Worm (Caenorhabditis elegans): ENCODE results near the gene cec-2.

The cec-2 gene

DNA sequence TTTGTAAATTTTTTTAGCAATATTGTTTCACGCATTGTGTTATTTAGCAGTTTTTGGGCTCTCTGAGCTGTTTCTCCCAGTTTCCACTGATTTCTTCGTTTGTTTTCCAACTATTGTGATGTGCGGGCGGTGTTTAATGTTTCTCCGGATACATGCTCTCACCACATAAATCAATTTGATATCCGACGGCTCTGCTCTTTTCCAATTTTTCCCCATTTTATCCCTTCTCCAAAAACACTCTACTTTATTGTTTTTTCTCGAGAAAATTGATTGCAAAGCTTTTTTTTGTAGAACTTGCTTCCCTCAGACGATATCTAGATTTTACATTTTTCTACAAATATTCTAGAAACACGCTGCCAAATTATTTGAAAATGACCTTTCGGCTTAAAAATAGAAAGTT is 45.0 kb downstream of the cec-2 start:
- TF ChIP-seq mab-5 (tag; optimal IDR thresholded peaks at IDR 0.05): no peak
- TF ChIP-seq ceh-82 (tag; optimal IDR thresholded peaks at IDR 0.05): no peak
- TF ChIP-seq ZK546.5 (tag; optimal IDR thresholded peaks at IDR 0.05): no peak
- TF ChIP-seq mdl-1 (tag; optimal IDR thresholded peaks at IDR 0.05): no peak
- no peak for TF ChIP-seq lin-39 (tag; optimal IDR thresholded peaks at IDR 0.05)
- no peak for TF ChIP-seq unc-62 (GFP tag; optimal IDR thresholded peaks at IDR 0.05)
- no peak for TF ChIP-seq fos-1 (tag; optimal IDR thresholded peaks at IDR 0.05)

DNA sequence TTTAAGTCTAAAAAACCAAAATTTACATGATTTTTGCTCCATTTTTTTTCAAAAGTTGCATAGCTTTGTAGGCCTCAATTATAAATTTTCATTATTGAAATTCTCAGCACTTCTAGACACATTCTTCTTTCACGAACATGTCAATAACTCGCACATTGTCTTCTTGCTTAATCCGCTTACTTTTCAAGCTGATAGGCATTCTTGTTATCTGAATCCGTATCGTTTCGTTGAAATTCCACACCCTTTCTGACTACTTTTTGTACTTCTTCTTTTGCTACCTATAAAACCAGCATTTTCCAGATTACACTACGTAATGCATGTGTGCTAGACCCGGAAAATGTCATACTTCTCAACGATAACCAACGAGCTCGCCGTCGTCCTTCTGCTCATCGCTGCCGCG is 45.8 kb downstream of the cec-2 start, which contains the start of gene W09G12.9:
Gene W09G12.9, plus strand, starts transcription at position 301 of the 400 bp plus-strand sequence.
- TF ChIP-seq nhr-11 (tag; optimal IDR thresholded peaks at IDR 0.05): no peak
- no peak for TF ChIP-seq crh-2 (tag; optimal IDR thresholded peaks at IDR 0.05)
- no peak for TF ChIP-seq lin-11 (tag; optimal IDR thresholded peaks at IDR 0.05)
- no peak for TF ChIP-seq sma-3 (GFP tag; optimal IDR thresholded peaks at IDR 0.05)
- TF ChIP-seq ZK546.5 (tag; optimal IDR thresholded peaks at IDR 0.05): no peak
- TF ChIP-seq nhr-129 (tag; optimal IDR thresholded peaks at IDR 0.05): no peak
- TF ChIP-seq elt-1 (tag; optimal IDR thresholded peaks at IDR 0.05): no peak
- TF ChIP-seq ztf-1 (GFP tag; conservative IDR thresholded peaks at IDR 0.05): no peak
- no peak for TF ChIP-seq ztf-11 (tag; optimal IDR thresholded peaks at IDR 0.05)

DNA sequence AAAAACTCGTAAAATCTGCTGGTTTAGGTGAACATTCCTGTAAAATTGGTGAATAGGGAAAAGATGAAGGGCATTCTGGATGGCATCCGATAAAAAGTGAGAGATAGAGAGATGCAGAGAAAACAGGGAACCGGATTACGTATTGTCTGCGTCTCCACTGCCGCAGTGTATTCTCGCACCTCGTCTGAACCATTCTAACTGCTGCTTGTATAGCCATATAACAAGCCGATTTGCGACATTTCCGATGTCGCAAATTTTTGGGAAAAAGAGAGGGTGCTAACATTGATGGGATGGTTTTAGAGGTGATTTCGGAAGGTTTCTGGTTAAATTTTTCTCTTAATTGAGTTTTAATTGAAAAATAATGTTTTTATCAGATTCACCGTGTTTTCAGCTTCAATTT is 50.7 kb downstream of the cec-2 start, which contains the start of gene W09G12.10:
Gene W09G12.10, minus strand, starts transcription at position 121 of the 400 bp plus-strand sequence.
- no peak for TF ChIP-seq elt-1 (tag; optimal IDR thresholded peaks at IDR 0.05)
- no peak for TF ChIP-seq sem-4 (tag; optimal IDR thresholded peaks at IDR 0.05)
- no peak for TF ChIP-seq dmd-4 (tag; optimal IDR thresholded peaks at IDR 0.05)
- no peak for TF ChIP-seq ztf-4 (tag; optimal IDR thresholded peaks at IDR 0.05)
- peak; percentile 22 for TF ChIP-seq peb-1 (tag; optimal IDR thresholded peaks at IDR 0.05)
- TF ChIP-seq nhr-25 (tag; optimal IDR thresholded peaks at IDR 0.05): peak; percentile 5
- TF ChIP-seq unc-39 (tag; optimal IDR thresholded peaks at IDR 0.05): no peak
- no peak for TF ChIP-seq zag-1 (tag; optimal IDR thresholded peaks at IDR 0.05)
- TF ChIP-seq alr-1 (tag; optimal IDR thresholded peaks at IDR 0.05): no peak
- no peak for TF ChIP-seq snpc-4 (tag; optimal IDR thresholded peaks at IDR 0.05)
- no peak for TF ChIP-seq mbf-1 (tag; optimal IDR thresholded peaks at IDR 0.05)

DNA sequence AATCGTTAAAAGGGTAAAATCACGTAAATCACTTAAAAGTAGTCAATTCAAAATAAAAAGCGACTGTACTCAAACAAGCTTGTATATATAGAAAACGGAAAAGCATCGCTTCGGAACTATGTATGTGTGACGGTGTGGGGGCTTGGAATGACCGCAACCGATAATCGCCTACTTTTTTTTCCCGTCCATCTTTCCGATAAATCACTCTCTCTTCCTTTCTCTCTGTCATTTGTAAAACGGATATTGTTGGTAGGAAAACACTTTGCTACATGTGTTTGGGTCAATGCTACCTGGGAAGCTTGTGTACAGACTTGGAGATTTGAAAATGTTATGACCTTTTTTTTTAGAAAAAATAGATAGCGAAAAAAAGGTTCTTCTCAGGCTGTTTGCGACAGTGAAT is 54.3 kb downstream of the cec-2 start:
- TF ChIP-seq snpc-4 (tag; optimal IDR thresholded peaks at IDR 0.05): no peak
- TF ChIP-seq peb-1 (tag; optimal IDR thresholded peaks at IDR 0.05): no peak

DNA sequence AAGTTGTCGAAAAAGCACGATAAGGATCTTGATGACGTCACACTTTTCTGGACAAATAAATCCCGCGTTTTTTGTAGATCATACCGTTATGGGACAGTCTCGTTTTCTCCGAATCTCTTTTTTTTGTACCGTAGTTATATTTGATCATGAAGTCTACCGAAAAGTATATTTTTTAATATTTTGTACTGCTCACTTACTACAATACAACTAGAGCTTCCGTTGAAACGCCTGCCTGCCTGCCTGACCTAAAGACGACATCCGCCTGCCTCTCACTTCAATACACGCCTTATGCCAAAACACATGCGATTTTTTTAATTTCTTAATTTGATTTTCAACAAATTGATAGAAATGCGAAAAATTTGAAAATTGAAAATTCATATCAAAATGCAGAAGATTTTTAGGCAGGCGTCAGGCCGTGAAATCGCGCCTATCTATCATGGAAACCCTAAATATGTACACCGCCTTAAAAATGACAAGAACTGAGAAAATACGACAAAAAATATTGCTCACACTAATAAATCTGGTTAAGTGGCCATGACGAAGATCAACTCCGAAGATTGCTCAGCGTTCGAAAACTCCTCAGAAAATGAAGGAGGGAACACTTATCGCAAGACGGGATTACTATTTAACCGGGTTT is 55.2 kb downstream of the cec-2 start, which contains the start of gene W09G12.8:
Gene W09G12.8, plus strand, starts transcription at position 587 of the 637 bp plus-strand sequence.
- TF ChIP-seq fos-1 (tag; optimal IDR thresholded peaks at IDR 0.05): no peak
- TF ChIP-seq unc-39 (tag; optimal IDR thresholded peaks at IDR 0.05): no peak
- TF ChIP-seq nhr-12 (tag; optimal IDR thresholded peaks at IDR 0.05): no peak
